Worm (Caenorhabditis elegans): ENCODE measurements around the gene plc-2.
"Not testable (repeated sequence)": the region's sequence is repeated elsewhere in the genome, so short reads cannot be mapped to it uniquely, and the experiment has no call there.

Gene plc-2

ce11 chrV:15190903-15191302 lies 1.5 kb upstream of the plc-2 start, which contains the start of gene Y75B12B.11 (continued):
- TF ChIP-seq unc-39 (tag; optimal IDR thresholded peaks at IDR 0.05) (no peak), nhr-11 (tag; optimal IDR thresholded peaks at IDR 0.05) (no peak), Y55F3AM.14 (GFP tag; optimal IDR thresholded peaks at IDR 0.05) (peak; percentile 77), alr-1 (tag; optimal IDR thresholded peaks at IDR 0.05) (no peak), crh-2 (tag; optimal IDR thresholded peaks at IDR 0.05) (peak; percentile 82), nhr-12 (tag; optimal IDR thresholded peaks at IDR 0.05) (no peak), lin-39 (tag; optimal IDR thresholded peaks at IDR 0.05) (no peak)

DNA sequence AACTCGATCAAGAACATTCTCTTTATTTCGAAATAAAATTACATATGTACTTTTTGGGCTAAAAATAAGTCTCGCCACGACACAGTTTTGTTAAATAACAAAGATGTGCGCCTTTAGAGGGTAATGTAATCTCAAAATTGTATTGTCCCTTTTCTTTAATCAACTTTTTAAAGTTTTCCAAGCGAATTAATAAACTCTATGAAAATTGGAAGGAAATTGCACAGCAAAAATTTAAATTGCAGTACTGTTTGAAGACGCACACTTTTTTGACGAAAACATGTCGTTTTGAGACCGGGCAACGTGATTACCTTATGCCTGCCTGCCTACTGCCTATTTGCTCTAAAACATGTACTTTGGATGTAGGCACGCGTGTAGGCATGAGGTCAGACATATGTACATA lies 401 bp upstream of the plc-2 start:
- TF ChIP-seq snpc-4 (tag; optimal IDR thresholded peaks at IDR 0.05), result no peak
- TF ChIP-seq unc-39 (tag; optimal IDR thresholded peaks at IDR 0.05), result no peak
- TF ChIP-seq ztf-11 (tag; optimal IDR thresholded peaks at IDR 0.05), result no peak
- TF ChIP-seq lin-13 (GFP tag; optimal IDR thresholded peaks at IDR 0.05), result no peak
- no peak for TF ChIP-seq R02D3.7 (tag; optimal IDR thresholded peaks at IDR 0.05)
- TF ChIP-seq Y55F3AM.14 (GFP tag; optimal IDR thresholded peaks at IDR 0.05), result no peak
- no peak for TF ChIP-seq aly-2 (tag; optimal IDR thresholded peaks at IDR 0.05)
- no peak for TF ChIP-seq elt-3 (tag; optimal IDR thresholded peaks at IDR 0.05)
- TF ChIP-seq unc-62 (GFP tag; optimal IDR thresholded peaks at IDR 0.05), result no peak

- TF ChIP-seq lsy-2 (tag; optimal IDR thresholded peaks at IDR 0.05), result no peak
- no peak for TF ChIP-seq egl-27 (tag; optimal IDR thresholded peaks at IDR 0.05)
- TF ChIP-seq ztf-11 (tag; optimal IDR thresholded peaks at IDR 0.05), result no peak
These were observed 1.5 kb downstream of the plc-2 start, which contains the start of gene Y75B12B.13 for ce11 chrV:15193909-15194308. Gene Y75B12B.13, minus strand, starts transcription at chrV:15194009.

DNA sequence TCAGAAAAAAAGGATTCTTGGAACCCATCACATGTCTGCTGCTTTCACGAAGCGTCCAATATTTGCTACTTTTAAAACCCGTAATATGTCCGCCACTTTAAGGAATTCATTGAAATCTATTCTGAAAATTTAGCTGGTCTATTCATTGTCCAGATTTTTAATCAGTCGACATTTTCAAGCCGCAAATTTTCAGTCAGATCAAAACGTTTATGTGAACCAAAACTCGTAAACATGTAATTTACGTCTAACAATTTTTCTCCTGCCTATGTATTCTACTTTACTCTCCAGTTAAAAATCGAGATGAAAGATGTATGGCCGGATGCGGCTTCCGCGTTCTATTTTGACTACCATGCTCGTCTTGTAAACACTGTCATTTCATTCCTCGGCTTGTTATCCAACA lies 5.6 kb downstream of the plc-2 start, which contains the start of gene srw-1:
TSS of gene srw-1 (plus strand) at position 301 of the 400 bp plus-strand sequence.
- TF ChIP-seq ztf-4 (tag; optimal IDR thresholded peaks at IDR 0.05), result no peak
- no peak for TF ChIP-seq ztf-1 (GFP tag; conservative IDR thresholded peaks at IDR 0.05)
- no peak for TF ChIP-seq crh-2 (tag; optimal IDR thresholded peaks at IDR 0.05)
- TF ChIP-seq ceh-16 (tag; optimal IDR thresholded peaks at IDR 0.05), result no peak
- TF ChIP-seq egl-27 (tag; optimal IDR thresholded peaks at IDR 0.05), result no peak
- no peak for TF ChIP-seq alr-1 (tag; optimal IDR thresholded peaks at IDR 0.05)
- no peak for TF ChIP-seq elt-1 (tag; optimal IDR thresholded peaks at IDR 0.05)
- no peak for TF ChIP-seq nhr-6 (tag; optimal IDR thresholded peaks at IDR 0.05)
- no peak for TF ChIP-seq unc-62 (GFP tag; optimal IDR thresholded peaks at IDR 0.05)
- no peak for TF ChIP-seq unc-55 (GFP tag; optimal IDR thresholded peaks at IDR 0.05)
- TF ChIP-seq snpc-4 (tag; optimal IDR thresholded peaks at IDR 0.05), result no peak
- no peak for TF ChIP-seq R02D3.7 (tag; optimal IDR thresholded peaks at IDR 0.05)
- no peak for TF ChIP-seq peb-1 (tag; optimal IDR thresholded peaks at IDR 0.05)
- no peak for TF ChIP-seq lsy-2 (tag; optimal IDR thresholded peaks at IDR 0.05)
- TF ChIP-seq nhr-11 (tag; optimal IDR thresholded peaks at IDR 0.05), result no peak
- no peak for TF ChIP-seq Y55F3AM.14 (GFP tag; optimal IDR thresholded peaks at IDR 0.05)

ce11 chrV:15199768-15200167 lies 7.4 kb downstream of the plc-2 start, which contains the start of gene Y75B12B.10:
Gene Y75B12B.10, plus strand, starts transcription at chrV:15200068.
- TF ChIP-seq Y55F3AM.14 (GFP tag; optimal IDR thresholded peaks at IDR 0.05) (no peak), elt-1 (tag; optimal IDR thresholded peaks at IDR 0.05) (no peak), lin-39 (tag; optimal IDR thresholded peaks at IDR 0.05) (no peak), ceh-16 (tag; optimal IDR thresholded peaks at IDR 0.05) (no peak), unc-39 (tag; optimal IDR thresholded peaks at IDR 0.05) (no peak), ZK546.5 (tag; optimal IDR thresholded peaks at IDR 0.05) (no peak), nhr-23 (tag; optimal IDR thresholded peaks at IDR 0.05) (no peak), lin-13 (GFP tag; optimal IDR thresholded peaks at IDR 0.05) (no peak), sem-4 (tag; optimal IDR thresholded peaks at IDR 0.05) (no peak), unc-55 (GFP tag; optimal IDR thresholded peaks at IDR 0.05) (no peak), unc-62 (GFP tag; optimal IDR thresholded peaks at IDR 0.05) (no peak), nhr-12 (tag; optimal IDR thresholded peaks at IDR 0.05) (no peak)

- not testable (repeated sequence) for TF ChIP-seq ztf-11, ceh-82, ztf-4 (tag; optimal IDR thresholded peaks at IDR 0.05)
These were observed 15.3 kb downstream of the plc-2 start, which contains the start of gene C41G6.12 for ce11 chrV:15207681-15208080. Gene C41G6.12, minus strand, starts transcription at chrV:15207781.

- TF ChIP-seq nhr-237, gmeb-1, fos-1 (tag; optimal IDR thresholded peaks at IDR 0.05): not testable (repeated sequence)
These were observed 19.5 kb downstream of the plc-2 start, which contains the start of gene sri-24 for ce11 chrV:15211869-15212268. Gene sri-24, plus strand, starts transcription at chrV:15212169.

All from whole organism, L2 larva.